Worm (Caenorhabditis elegans) whole organism, L2 larva: Measurements from ENCODE around the gene R08C7.11.

Source experiments
- ZK546.5 ChIP-seq: sonication (generic microtip); optimal IDR thresholded peaks from 2 replicates; lab custom pipeline; 2017; ENCODE audit warnings: missing biosample characterization, missing genetic modification characterization
- ama-1 ChIP-seq: fragments of 150-350 bp; optimal IDR thresholded peaks from 2 replicates; lab custom pipeline; 2018; ENCODE audit warnings: inconsistent platforms
- blmp-1 ChIP-seq: sonication (generic microtip); optimal IDR thresholded peaks from 2 replicates; lab custom pipeline; 2017; ENCODE audit warnings: missing genetic modification characterization, mild to moderate bottlenecking, missing compliant biosample characterization, antibody characterized with exemption, moderate library complexity; ENCODE audit not compliant: insufficient read depth
- ceh-16 ChIP-seq: fragments of 150-350 bp; optimal IDR thresholded peaks from 2 replicates; lab custom pipeline; 2014; ENCODE audit warnings: missing biosample characterization, missing genetic modification characterization
- elt-1 ChIP-seq: fragments of 150-350 bp; optimal IDR thresholded peaks from 2 replicates; lab custom pipeline; 2014; ENCODE audit warnings: missing biosample characterization, missing genetic modification characterization
- lin-13 ChIP-seq: fragments of 150-350 bp; optimal IDR thresholded peaks from 2 replicates; lab custom pipeline; 2014; ENCODE audit warnings: missing biosample characterization, missing genetic modification reagents, missing genetic modification characterization
- nhr-11 ChIP-seq: fragments of 150-350 bp; optimal IDR thresholded peaks from 2 replicates; lab custom pipeline; 2014; ENCODE audit warnings: missing biosample characterization, missing genetic modification characterization
- nhr-23 ChIP-seq: fragments of 150-350 bp; optimal IDR thresholded peaks from 2 replicates; lab custom pipeline; 2014; ENCODE audit warnings: missing biosample characterization, missing genetic modification reagents, missing genetic modification characterization
- nhr-237 ChIP-seq: fragments of 150-350 bp; optimal IDR thresholded peaks from 2 replicates; lab custom pipeline; 2014; ENCODE audit warnings: missing biosample characterization, missing genetic modification characterization
- nhr-77 ChIP-seq: fragments of 150-350 bp; optimal IDR thresholded peaks from 2 replicates; lab custom pipeline; 2014; ENCODE audit warnings: missing biosample characterization, missing genetic modification characterization
- unc-62 ChIP-seq: fragments of 150-350 bp; optimal IDR thresholded peaks from 2 replicates; lab custom pipeline; 2014; ENCODE audit warnings: missing biosample characterization, missing genetic modification reagents, missing genetic modification characterization
- zag-1 ChIP-seq: fragments of 150-350 bp; optimal IDR thresholded peaks from 2 replicates; lab custom pipeline; 2014; ENCODE audit warnings: missing biosample characterization, missing genetic modification characterization
- ztf-11 ChIP-seq: sonication (generic microtip); optimal IDR thresholded peaks from 2 replicates; lab custom pipeline; 2017; ENCODE audit warnings: missing biosample characterization, missing genetic modification characterization
- ztf-4 ChIP-seq: fragments of 150-350 bp; optimal IDR thresholded peaks from 2 replicates; lab custom pipeline; 2014; ENCODE audit warnings: missing biosample characterization, missing genetic modification characterization

DNA sequence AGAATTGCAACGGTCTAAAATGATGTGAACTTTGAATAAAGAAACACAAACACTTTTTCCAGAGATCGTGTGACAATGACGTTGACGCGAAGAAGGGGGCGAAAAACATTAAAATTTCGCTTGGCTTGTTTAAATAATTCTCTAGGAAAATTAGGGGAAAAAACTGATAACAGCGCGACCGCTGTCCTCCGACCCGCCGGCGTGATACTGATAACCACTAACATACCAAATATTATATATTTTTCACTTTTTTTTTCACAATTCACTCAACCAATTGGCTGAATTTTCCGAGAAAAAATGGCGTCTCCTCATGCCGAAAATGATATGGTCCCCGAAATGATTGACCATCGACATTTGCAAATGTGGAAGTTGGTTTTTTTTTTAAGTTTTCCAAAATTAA, 4.9 kb downstream of the R08C7.11 start:
- TF ChIP-seq nhr-77 (tag; lab: Kevin White, UChicago) = no peak
- TF ChIP-seq blmp-1 (tag; lab: Kevin White, UChicago) = no peak
- no peak for TF ChIP-seq elt-1 (tag; lab: Kevin White, UChicago)
- no peak for TF ChIP-seq ama-1
- TF ChIP-seq nhr-11 = no peak
- no peak for TF ChIP-seq ceh-16 (tag; lab: Kevin White, UChicago)
- no peak for TF ChIP-seq unc-62 (GFP tag; lab: Kevin White, UChicago)
- no peak for TF ChIP-seq zag-1
- TF ChIP-seq nhr-237 (tag; lab: Kevin White, UChicago) = no peak
- TF ChIP-seq ZK546.5 (tag; lab: Kevin White, UChicago) = no peak
- TF ChIP-seq ztf-11 (tag; lab: Kevin White, UChicago) = no peak
- no peak for TF ChIP-seq nhr-23 (tag; lab: Kevin White, UChicago)
- no peak for TF ChIP-seq lin-13 (GFP tag; lab: Kevin White, UChicago)
- TF ChIP-seq ztf-4 (tag; lab: Kevin White, UChicago) = no peak
